Fruit fly (Drosophila melanogaster) whole organism, embryonic: Measurements from ENCODE around the gene glob3.

Experiments
- ATbp ChIP-seq: fragments of 200-800 bp; sonication (Bioruptor generic); optimal IDR thresholded peaks from 2 replicates; lab custom pipeline; 2017; ENCODE audit warnings: missing biosample characterization, mild to moderate bottlenecking, missing genetic modification characterization, missing genetic modification reagents
- Abd-B ChIP-seq: fragments of 200-800 bp; sonication (Bioruptor generic); optimal IDR thresholded peaks from 2 replicates; lab custom pipeline; 2018; ENCODE audit warnings: missing biosample characterization, mild to moderate bottlenecking, missing genetic modification characterization, moderate library complexity
- Asciz ChIP-seq: fragments of 200-800 bp; sonication (Bioruptor generic); optimal IDR thresholded peaks from 2 replicates; lab custom pipeline; 2017; ENCODE audit warnings: missing biosample characterization, mild to moderate bottlenecking, missing genetic modification characterization, missing genetic modification reagents
- CG10274 ChIP-seq: fragments of 200-800 bp; sonication (Bioruptor generic); optimal IDR thresholded peaks from 3 replicates; lab custom pipeline; 2017; ENCODE audit warnings: missing biosample characterization, mild to moderate bottlenecking, missing genetic modification characterization
- CG10321 ChIP-seq: fragments of 200-800 bp; sonication (Bioruptor generic); IDR thresholded peaks from 2 replicates; pipeline ENCODE4 v1.3.6; 2022; ENCODE audit warnings: missing biosample characterization, missing genetic modification characterization
- CG10543 ChIP-seq: fragments of 200-800 bp; sonication (Bioruptor generic); optimal IDR thresholded peaks from 3 replicates; lab custom pipeline; 2017; ENCODE audit warnings: missing biosample characterization, mild to moderate bottlenecking, missing genetic modification characterization, moderate library complexity
- CG12219 ChIP-seq: fragments of 200-800 bp; sonication (Bioruptor generic); optimal IDR thresholded peaks from 3 replicates; lab custom pipeline; 2018; ENCODE audit warnings: missing biosample characterization, mild to moderate bottlenecking, missing genetic modification characterization
- CG13775 ChIP-seq: fragments of 200-800 bp; sonication (Bioruptor generic); optimal IDR thresholded peaks from 3 replicates; lab custom pipeline; 2017; ENCODE audit warnings: missing biosample characterization, mild to moderate bottlenecking, missing genetic modification characterization
- CG13894 ChIP-seq: fragments of 200-800 bp; sonication (Bioruptor generic); optimal IDR thresholded peaks from 3 replicates; lab custom pipeline; 2018; ENCODE audit warnings: missing biosample characterization, mild to moderate bottlenecking, missing genetic modification characterization, moderate library complexity
- CG1529 ChIP-seq: fragments of 200-800 bp; sonication (Bioruptor generic); optimal IDR thresholded peaks from 3 replicates; lab custom pipeline; 2018; ENCODE audit warnings: missing biosample characterization, missing genetic modification characterization
- CG15696 ChIP-seq: fragments of 200-800 bp; sonication (Bioruptor generic); optimal IDR thresholded peaks from 2 replicates; lab custom pipeline; 2019; ENCODE audit warnings: missing biosample characterization, mild to moderate bottlenecking, missing genetic modification characterization, moderate library complexity
- CG1792 ChIP-seq: fragments of 200-800 bp; sonication (Bioruptor generic); optimal IDR thresholded peaks from 2 replicates; lab custom pipeline; 2016; ENCODE audit warnings: missing biosample characterization, missing genetic modification characterization
- CG2678 ChIP-seq: fragments of 200-800 bp; sonication (Bioruptor generic); optimal IDR thresholded peaks from 3 replicates; lab custom pipeline; 2019; ENCODE audit warnings: missing biosample characterization, mild to moderate bottlenecking, missing genetic modification characterization, moderate library complexity
- CG32772 ChIP-seq: fragments of 200-800 bp; sonication (Bioruptor generic); IDR thresholded peaks from 2 replicates; pipeline ENCODE4 v1.3.6; 2022; ENCODE audit warnings: missing biosample characterization, missing genetic modification characterization
- CG3281 ChIP-seq: fragments of 200-800 bp; sonication (Bioruptor generic); optimal IDR thresholded peaks from 3 replicates; lab custom pipeline; 2017; ENCODE audit warnings: missing biosample characterization, mild to moderate bottlenecking, missing genetic modification characterization
- CG4424 ChIP-seq: fragments of 200-800 bp; sonication (Bioruptor generic); optimal IDR thresholded peaks from 3 replicates; lab custom pipeline; 2016; ENCODE audit warnings: missing biosample characterization, missing genetic modification characterization
- CG6254 ChIP-seq: fragments of 200-800 bp; sonication (Bioruptor generic); optimal IDR thresholded peaks from 3 replicates; lab custom pipeline; 2017; ENCODE audit warnings: mild to moderate bottlenecking, missing biosample characterization, missing genetic modification reagents, missing genetic modification characterization
- CG6854 ChIP-seq: fragments of 200-800 bp; sonication (Bioruptor generic); optimal IDR thresholded peaks from 3 replicates; lab custom pipeline; 2017; ENCODE audit warnings: missing biosample characterization, mild to moderate bottlenecking, missing genetic modification characterization
- CG7987 ChIP-seq: fragments of 200-800 bp; sonication (Bioruptor generic); optimal IDR thresholded peaks from 2 replicates; lab custom pipeline; 2018; ENCODE audit warnings: missing biosample characterization, mild to moderate bottlenecking, missing genetic modification characterization, moderate library complexity
- CG8478 ChIP-seq: fragments of >200 bp; optimal IDR thresholded peaks from 2 replicates; lab custom pipeline; 2018
- CG9817 ChIP-seq: fragments of 200-800 bp; sonication (Bioruptor generic); optimal IDR thresholded peaks from 2 replicates; lab custom pipeline; 2018; ENCODE audit warnings: missing biosample characterization, mild to moderate bottlenecking, missing genetic modification characterization, moderate library complexity
- D19A ChIP-seq: fragments of 200-800 bp; optimal IDR thresholded peaks from 3 replicates; lab custom pipeline; 2019; ENCODE audit warnings: missing biosample characterization, mild to moderate bottlenecking, missing genetic modification characterization, moderate library complexity
- Dip2 ChIP-seq: fragments of 200-800 bp; sonication (Bioruptor generic); IDR thresholded peaks from 2 replicates; pipeline ENCODE4 v1.3.6; 2022; ENCODE audit warnings: missing biosample characterization, missing genetic modification characterization
- Dip3 ChIP-seq: fragments of 200-800 bp; sonication (Bioruptor generic); optimal IDR thresholded peaks from 3 replicates; lab custom pipeline; 2016; ENCODE audit warnings: missing biosample characterization, missing genetic modification characterization
- Doc3 ChIP-seq: fragments of 200-800 bp; sonication (Bioruptor generic); IDR thresholded peaks from 3 replicates; pipeline ENCODE4 v1.3.6; 2022; ENCODE audit warnings: missing biosample characterization, missing genetic modification characterization; ENCODE audit not compliant: partially characterized antibody
- Hand ChIP-seq: fragments of 200-800 bp; sonication (Bioruptor generic); optimal IDR thresholded peaks from 2 replicates; lab custom pipeline; 2017; ENCODE audit warnings: mild to moderate bottlenecking, missing biosample characterization, missing genetic modification reagents, missing genetic modification characterization
- Hr39 ChIP-seq: fragments of >200 bp; optimal IDR thresholded peaks from 2 replicates; lab custom pipeline; 2017
- NfI ChIP-seq: fragments of 200-800 bp; sonication (Bioruptor generic); optimal IDR thresholded peaks from 3 replicates; lab custom pipeline; 2018; ENCODE audit warnings: missing biosample characterization, mild to moderate bottlenecking, missing genetic modification characterization, moderate library complexity
- PHDP ChIP-seq: fragments of 200-800 bp; sonication (Bioruptor generic); optimal IDR thresholded peaks from 3 replicates; lab custom pipeline; 2018; ENCODE audit warnings: missing biosample characterization, mild to moderate bottlenecking, missing genetic modification characterization, moderate library complexity
- Taf1 ChIP-seq: fragments of 200-800 bp; sonication (Bioruptor generic); IDR thresholded peaks from 2 replicates; pipeline ENCODE4 v1.3.6; 2022; ENCODE audit warnings: missing biosample characterization, missing genetic modification characterization
- ara ChIP-seq: fragments of 200-800 bp; sonication (Bioruptor generic); IDR thresholded peaks from 2 replicates; pipeline ENCODE4 v1.3.6; 2022; ENCODE audit warnings: missing biosample characterization, missing genetic modification characterization
- ase ChIP-seq: fragments of 200-800 bp; sonication (Bioruptor generic); IDR thresholded peaks from 3 replicates; pipeline ENCODE4 v1.3.6; 2022; ENCODE audit warnings: missing biosample characterization, missing genetic modification characterization
- cas ChIP-seq: fragments of 200-800 bp; sonication (Bioruptor generic); IDR thresholded peaks from 2 replicates; pipeline ENCODE4 v1.3.6; 2022; ENCODE audit warnings: missing biosample characterization, missing genetic modification characterization
- ci ChIP-seq: fragments of 200-800 bp; sonication (Bioruptor generic); IDR thresholded peaks from 3 replicates; pipeline ENCODE4 v1.3.6; 2022; ENCODE audit warnings: missing biosample characterization, missing genetic modification characterization
- corto ChIP-seq: fragments of 200-800 bp; sonication (Bioruptor generic); optimal IDR thresholded peaks from 2 replicates; lab custom pipeline; 2016; ENCODE audit warnings: missing biosample characterization, mild to moderate bottlenecking, missing genetic modification characterization, moderate library complexity
- dati ChIP-seq: fragments of 200-800 bp; sonication (Bioruptor generic); IDR thresholded peaks from 2 replicates; pipeline ENCODE4 v1.3.6; 2022; ENCODE audit warnings: missing biosample characterization, missing genetic modification characterization
- emc ChIP-seq: fragments of 200-800 bp; sonication (Bioruptor generic); optimal IDR thresholded peaks from 2 replicates; lab custom pipeline; 2016; ENCODE audit warnings: missing biosample characterization, missing genetic modification characterization
- ewg ChIP-seq: fragments of 200-800 bp; sonication (Bioruptor generic); optimal IDR thresholded peaks from 3 replicates; lab custom pipeline; 2017; ENCODE audit warnings: mild to moderate bottlenecking, missing biosample characterization, missing genetic modification reagents, missing genetic modification characterization
- jumu ChIP-seq: fragments of 200-800 bp; sonication (Bioruptor generic); optimal IDR thresholded peaks from 3 replicates; lab custom pipeline; 2016; ENCODE audit warnings: missing biosample characterization, missing genetic modification characterization
- lbe ChIP-seq: fragments of 200-800 bp; sonication (Bioruptor generic); optimal IDR thresholded peaks from 2 replicates; lab custom pipeline; 2016; ENCODE audit warnings: missing biosample characterization, mild to moderate bottlenecking, missing genetic modification characterization
- odd ChIP-seq: fragments of 200-800 bp; sonication (Bioruptor generic); optimal IDR thresholded peaks from 2 replicates; lab custom pipeline; 2017; ENCODE audit warnings: missing biosample characterization, mild to moderate bottlenecking, missing genetic modification characterization
- p53 ChIP-seq: fragments of 200-800 bp; sonication (Bioruptor generic); optimal IDR thresholded peaks from 2 replicates; lab custom pipeline; 2016; ENCODE audit warnings: missing biosample characterization, missing genetic modification characterization
- phol ChIP-seq: fragments of 200-800 bp; sonication (Bioruptor generic); optimal IDR thresholded peaks from 3 replicates; lab custom pipeline; 2018; ENCODE audit warnings: missing biosample characterization, mild to moderate bottlenecking, missing genetic modification characterization, moderate library complexity
- pzg ChIP-seq: fragments of 200-800 bp; sonication (Bioruptor generic); optimal IDR thresholded peaks from 3 replicates; lab custom pipeline; 2018; ENCODE audit warnings: missing biosample characterization, mild to moderate bottlenecking, missing genetic modification characterization, moderate library complexity
- salm ChIP-seq: fragments of 200-800 bp; sonication (Bioruptor generic); optimal IDR thresholded peaks from 2 replicates; lab custom pipeline; 2018; ENCODE audit warnings: missing biosample characterization, mild to moderate bottlenecking, missing genetic modification characterization
- schlank ChIP-seq: fragments of 200-800 bp; sonication (Bioruptor generic); optimal IDR thresholded peaks from 2 replicates; lab custom pipeline; 2018; ENCODE audit warnings: missing biosample characterization, mild to moderate bottlenecking, missing genetic modification characterization
- tap ChIP-seq: fragments of 200-800 bp; optimal IDR thresholded peaks from 3 replicates; lab custom pipeline; 2019; ENCODE audit warnings: missing biosample characterization, mild to moderate bottlenecking, missing genetic modification characterization, moderate library complexity
- trem ChIP-seq: fragments of 200-800 bp; optimal IDR thresholded peaks from 3 replicates; lab custom pipeline; 2019; ENCODE audit warnings: missing biosample characterization, mild to moderate bottlenecking, missing genetic modification characterization, moderate library complexity
- twi ChIP-seq: fragments of 200-800 bp; optimal IDR thresholded peaks from 2 replicates; lab custom pipeline; 2019; ENCODE audit warnings: missing biosample characterization, mild to moderate bottlenecking, missing genetic modification characterization, moderate library complexity
- unpg ChIP-seq: fragments of 200-800 bp; sonication (Bioruptor generic); optimal IDR thresholded peaks from 3 replicates; lab custom pipeline; 2018; ENCODE audit warnings: missing biosample characterization, mild to moderate bottlenecking, missing genetic modification characterization, moderate library complexity

The glob3 gene

dm6 chr3R:5861218-5861902 is 31.5 kb downstream of the glob3 start (continued):
- TF ChIP-seq PHDP = no peak
- peak; percentile 37 for TF ChIP-seq D19A (tag; lab: Kevin White, UChicago)
- TF ChIP-seq phol (tag; lab: Kevin White, UChicago) = no peak
- peak; percentile 98 for TF ChIP-seq CG10274 (GFP tag; lab: Kevin White, UChicago)
- TF ChIP-seq pzg (GFP tag; lab: Kevin White, UChicago) = no peak
- TF ChIP-seq NfI = peak; percentile 51
- no peak for TF ChIP-seq Dip2
- no peak for TF ChIP-seq CG13894
- TF ChIP-seq salm (tag; lab: Kevin White, UChicago) = no peak
- TF ChIP-seq ATbp = no peak
- TF ChIP-seq schlank (tag; lab: Kevin White, UChicago) = no peak
- peak; percentile 12 for TF ChIP-seq jumu
- TF ChIP-seq ci (GFP tag; lab: Robert Waterston, UW) = no peak
- no peak for TF ChIP-seq Abd-B (GFP tag; lab: Kevin White, UChicago)
- TF ChIP-seq CG10321 (GFP tag; lab: Robert Waterston, UW) = no peak
- no peak for TF ChIP-seq CG15696 (tag; lab: Kevin White, UChicago)
- TF ChIP-seq unpg (GFP tag; lab: Kevin White, UChicago) = no peak
- no peak for TF ChIP-seq twi (tag; lab: Kevin White, UChicago)
- TF ChIP-seq CG10543 (GFP tag; lab: Kevin White, UChicago) = no peak
- no peak for TF ChIP-seq trem (tag; lab: Kevin White, UChicago)
- TF ChIP-seq odd (GFP tag; lab: Kevin White, UChicago) = no peak
- no peak for TF ChIP-seq CG12219 (GFP tag; lab: Kevin White, UChicago)
- peak; percentile 57 for TF ChIP-seq CG13775 (GFP tag; lab: Kevin White, UChicago)
- TF ChIP-seq ewg (GFP tag; lab: Kevin White, UChicago) = no peak
- TF ChIP-seq CG6254 = no peak
- peak; percentile 52 for TF ChIP-seq Dip3
- no peak for TF ChIP-seq CG1529
- peak; percentile 67 for TF ChIP-seq CG3281 (GFP tag; lab: Kevin White, UChicago)
- no peak for TF ChIP-seq CG32772 (GFP tag; lab: Robert Waterston, UW)
- no peak for TF ChIP-seq CG8478 (lab: Kevin White, UChicago)
- TF ChIP-seq lbe (GFP tag; lab: Kevin White, UChicago) = no peak
- no peak for TF ChIP-seq corto
- TF ChIP-seq Asciz = no peak
- no peak for TF ChIP-seq Hand (GFP tag; lab: Kevin White, UChicago)
- peak; percentile 3 for TF ChIP-seq CG6854 (GFP tag; lab: Kevin White, UChicago)
- TF ChIP-seq emc (GFP tag; lab: Kevin White, UChicago) = no peak
- no peak for TF ChIP-seq ara (GFP tag; lab: Robert Waterston, UW)
- TF ChIP-seq CG4424 (GFP tag; lab: Kevin White, UChicago) = peak; percentile 1
- no peak for TF ChIP-seq CG7987 (GFP tag; lab: Kevin White, UChicago)
- TF ChIP-seq Doc3 (GFP tag; lab: Robert Waterston, UW) = no peak
- no peak for TF ChIP-seq p53 (GFP tag; lab: Kevin White, UChicago)
- TF ChIP-seq Hr39 = no peak
- TF ChIP-seq CG1792 (GFP tag; lab: Kevin White, UChicago) = peak; percentile 23
- TF ChIP-seq cas (GFP tag; lab: Robert Waterston, UW) = 0 out of 2 replicates have a peak, but pooled peaks have one; percentile 15
- peak; percentile 51 for TF ChIP-seq CG9817
- no peak for TF ChIP-seq tap (tag; lab: Kevin White, UChicago)
- TF ChIP-seq Taf1 (GFP tag; lab: Robert Waterston, UW) = no peak
- peak; percentile 61 for TF ChIP-seq CG2678 (tag; lab: Kevin White, UChicago)
- TF ChIP-seq dati (GFP tag; lab: Robert Waterston, UW) = no peak
- no peak for TF ChIP-seq ase (GFP tag; lab: Robert Waterston, UW)
